Worm (Caenorhabditis elegans): ENCODE measurements around the gene F08F8.7.
A peak's percentile ranks its signal among the peaks of the same experiment; 100 is the strongest.

The F08F8.7 gene

DNA sequence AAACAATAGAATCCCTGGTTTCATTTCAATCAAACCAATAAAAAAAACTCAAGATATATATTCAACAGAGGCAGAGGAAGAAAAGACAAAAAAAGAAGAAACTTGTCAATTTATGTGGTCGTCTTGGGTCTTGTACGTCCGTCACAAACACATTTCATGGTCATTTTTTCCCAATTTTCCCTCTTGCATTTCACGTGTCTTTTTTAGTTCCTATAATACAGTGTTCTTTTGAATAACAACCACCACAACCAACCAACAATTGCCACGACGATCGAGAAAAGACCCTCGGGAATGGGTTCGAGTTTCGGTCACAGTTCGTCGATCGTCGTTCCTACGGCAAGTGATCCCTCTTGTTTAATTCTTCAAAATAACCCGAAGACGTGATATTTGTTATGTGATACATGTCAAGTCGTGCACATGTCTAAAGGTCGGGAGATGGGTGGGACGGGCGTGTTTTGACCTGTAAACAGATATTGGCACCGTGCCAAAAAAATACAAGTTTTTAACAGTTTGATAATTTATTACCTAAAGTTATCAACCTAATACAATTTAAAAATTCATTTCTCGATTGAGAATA, 50.8 kb downstream of the F08F8.7 start:
- TF ChIP-seq nhr-71 (tag; optimal IDR thresholded peaks at IDR 0.05) = peak; percentile 26
- no peak for TF ChIP-seq ztf-11 (tag; optimal IDR thresholded peaks at IDR 0.05)
- no peak for TF ChIP-seq egl-13 (tag; optimal IDR thresholded peaks at IDR 0.05)
- peak; percentile 39 for TF ChIP-seq blmp-1 (tag; optimal IDR thresholded peaks at IDR 0.05)
- peak; percentile 26 for TF ChIP-seq snu-23 (GFP tag; optimal IDR thresholded peaks at IDR 0.05)
- no peak for TF ChIP-seq irx-1 (tag; optimal IDR thresholded peaks at IDR 0.05)
- peak; percentile 66 for TF ChIP-seq nhr-20 (tag; optimal IDR thresholded peaks at IDR 0.05)
- no peak for TF ChIP-seq skn-1 (tag; optimal IDR thresholded peaks at IDR 0.05)
- TF ChIP-seq lin-35 (GFP tag; optimal IDR thresholded peaks at IDR 0.05) = peak in 1 of 2 experiments; percentile 7
- peak; percentile 70 for TF ChIP-seq nhr-85 (tag)
- peak; percentile 63 for TF ChIP-seq lin-14 (GFP tag; optimal IDR thresholded peaks at IDR 0.05)
- TF ChIP-seq lsy-2 (tag; optimal IDR thresholded peaks at IDR 0.05) = peak in 1 of 2 experiments; percentile 2
- no peak for TF ChIP-seq jun-1 (tag; optimal IDR thresholded peaks at IDR 0.05)
- no peak for TF ChIP-seq mef-2 (tag; optimal IDR thresholded peaks at IDR 0.05)
- no peak for TF ChIP-seq nhr-47 (tag; optimal IDR thresholded peaks at IDR 0.05)
- TF ChIP-seq zag-1 (tag; optimal IDR thresholded peaks at IDR 0.05) = no peak
- TF ChIP-seq C16A3.4 (tag; optimal IDR thresholded peaks at IDR 0.05) = no peak
- TF ChIP-seq aly-2 (tag; optimal IDR thresholded peaks at IDR 0.05) = no peak
- no peak for TF ChIP-seq vab-15 (tag; optimal IDR thresholded peaks at IDR 0.05)
- no peak for TF ChIP-seq hlh-17 (GFP tag; optimal IDR thresholded peaks at IDR 0.05; ENCODE audit: borderline replicate concordance)
- TF ChIP-seq tbx-2 (tag; optimal IDR thresholded peaks at IDR 0.05) = no peak
- no peak for TF ChIP-seq grh-1 (GFP tag; IDR thresholded peaks at IDR 0.05)
- no peak for TF ChIP-seq egl-27 (tag; optimal IDR thresholded peaks at IDR 0.05)
- no peak for TF ChIP-seq rnt-1 (tag; optimal IDR thresholded peaks at IDR 0.05)
- TF ChIP-seq fkh-10 (GFP tag; optimal IDR thresholded peaks at IDR 0.05) = no peak
- no peak for TF ChIP-seq dsc-1 (tag; optimal IDR thresholded peaks at IDR 0.05)
- no peak for TF ChIP-seq F16B12.6 (tag; optimal IDR thresholded peaks at IDR 0.05)
- TF ChIP-seq unc-62 (GFP tag; optimal IDR thresholded peaks at IDR 0.05) = no peak
- TF ChIP-seq xbp-1 (tag; optimal IDR thresholded peaks at IDR 0.05) = peak; percentile 89
- TF ChIP-seq nhr-77 (tag; optimal IDR thresholded peaks at IDR 0.05) = no peak
- peak in 1 of 6 experiments; percentile 18 for TF ChIP-seq elt-3 (tag; optimal IDR thresholded peaks at IDR 0.05)
- TF ChIP-seq nhr-28 (tag; optimal IDR thresholded peaks at IDR 0.05) = no peak
- TF ChIP-seq nhr-84 (tag; optimal IDR thresholded peaks at IDR 0.05) = no peak
- no peak for TF ChIP-seq swsn-7 (tag; optimal IDR thresholded peaks at IDR 0.05)
- TF ChIP-seq ceh-8 (GFP tag; optimal IDR thresholded peaks at IDR 0.05) = no peak
- TF ChIP-seq ceh-63 (GFP tag; optimal IDR thresholded peaks at IDR 0.05) = no peak
- TF ChIP-seq tlp-1 (tag; optimal IDR thresholded peaks at IDR 0.05) = no peak
- TF ChIP-seq fkh-4 (tag; optimal IDR thresholded peaks at IDR 0.05; ENCODE audit: borderline replicate concordance) = no peak
- peak; percentile 38 for TF ChIP-seq mep-1 (tag; optimal IDR thresholded peaks at IDR 0.05)
